Fruit fly (Drosophila melanogaster): ENCODE data around the gene Raf.

Raf gene

dm6 chrX:2321900-2322555, 26.8 kb downstream of the Raf start (continued):
- TF ChIP-seq gem (tag; optimal IDR thresholded peaks at IDR 0.05) = peak; percentile 62
- TF ChIP-seq CG5180 (GFP tag; optimal IDR thresholded peaks at IDR 0.05) = no peak
- TF ChIP-seq Deaf1 (tag; optimal IDR thresholded peaks at IDR 0.05) = no peak
- no peak for TF ChIP-seq CTCF (GFP tag; optimal IDR thresholded peaks at IDR 0.05)
- no peak for TF ChIP-seq Doc3 (GFP tag; IDR thresholded peaks at IDR 0.05; ENCODE audit: partially characterized antibody)
- TF ChIP-seq MESR4 (GFP tag; optimal IDR thresholded peaks at IDR 0.05) = no peak
- TF ChIP-seq gce (GFP tag; IDR thresholded peaks at IDR 0.05) = no peak; the same call in 2 of the 3 replicates
- no peak for TF ChIP-seq Lhr (GFP tag; optimal IDR thresholded peaks at IDR 0.05)
- TF ChIP-seq nerfin-1 (tag; optimal IDR thresholded peaks at IDR 0.05) = no peak
- peak; percentile 60 for TF ChIP-seq CG9609 (GFP tag; optimal IDR thresholded peaks at IDR 0.05)
- no peak for TF ChIP-seq oc (tag; optimal IDR thresholded peaks at IDR 0.05)
- TF ChIP-seq Fer2 (tag; optimal IDR thresholded peaks at IDR 0.05) = no peak
- peak; percentile 63 for TF ChIP-seq dysf (GFP tag; IDR thresholded peaks at IDR 0.05)
- TF ChIP-seq CG7928 (GFP tag; optimal IDR thresholded peaks at IDR 0.05) = no peak
- TF ChIP-seq Ptx1 (GFP tag; IDR thresholded peaks at IDR 0.05) = peak; percentile 69
- TF ChIP-seq CG13624 (GFP tag; optimal IDR thresholded peaks at IDR 0.05) = peak; percentile 45
- TF ChIP-seq inv (GFP tag; IDR thresholded peaks at IDR 0.05; ENCODE audit: partially characterized antibody) = no peak
- TF ChIP-seq ro (GFP tag; IDR thresholded peaks at IDR 0.05) = no peak
- peak; percentile 60 for TF ChIP-seq CG15269 (tag; optimal IDR thresholded peaks at IDR 0.05)
- peak; percentile 78 for TF ChIP-seq row (GFP tag; IDR thresholded peaks at IDR 0.05)
- peak; percentile 37 for TF ChIP-seq Fer1 (GFP tag; optimal IDR thresholded peaks at IDR 0.05)
- TF ChIP-seq CG11093 (GFP tag; IDR thresholded peaks at IDR 0.05) = no peak
- no peak for TF ChIP-seq CG34224 (GFP tag; IDR thresholded peaks at IDR 0.05; ENCODE audit: partially characterized antibody)
- TF ChIP-seq grau (tag; optimal IDR thresholded peaks at IDR 0.05) = peak; percentile 94
- no peak for TF ChIP-seq CG31224 (GFP tag; IDR thresholded peaks at IDR 0.05)
- TF ChIP-seq her (GFP tag; optimal IDR thresholded peaks at IDR 0.05) = peak; percentile 43
- peak; percentile 64; the same call in 1 of the 2 replicates for TF ChIP-seq chm (GFP tag; IDR thresholded peaks at IDR 0.05)
- no peak for TF ChIP-seq ash1 (GFP tag; optimal IDR thresholded peaks at IDR 0.05)
- peak; percentile 86 for TF ChIP-seq lbe (GFP tag; optimal IDR thresholded peaks at IDR 0.05)
- no peak for TF ChIP-seq CG12236 (GFP tag; optimal IDR thresholded peaks at IDR 0.05)
- peak; percentile 50 for TF ChIP-seq CG15514 (GFP tag; optimal IDR thresholded peaks at IDR 0.05)
- TF ChIP-seq CG10209 (GFP tag; optimal IDR thresholded peaks at IDR 0.05) = peak; percentile 22
- TF ChIP-seq Nf-YB (GFP tag; optimal IDR thresholded peaks at IDR 0.05) = peak; percentile 16
- no peak for TF ChIP-seq pros (GFP tag; optimal IDR thresholded peaks at IDR 0.05)
- peak; percentile 0 for TF ChIP-seq jing (GFP tag; optimal IDR thresholded peaks at IDR 0.05)
- peak; percentile 59 for TF ChIP-seq CG8944 (GFP tag; optimal IDR thresholded peaks at IDR 0.05)
- TF ChIP-seq Bteb2 (GFP tag; optimal IDR thresholded peaks at IDR 0.05) = peak; percentile 45
- 0 out of 2 replicates have a peak, but pooled peaks have one; percentile 25 for TF ChIP-seq gsb (GFP tag; IDR thresholded peaks at IDR 0.05)
- TF ChIP-seq Poxn (GFP tag; IDR thresholded peaks at IDR 0.05) = no peak
- no peak for TF ChIP-seq psq (GFP tag; optimal IDR thresholded peaks at IDR 0.05)
- TF ChIP-seq CrebB (tag; optimal IDR thresholded peaks at IDR 0.05) = no peak
- TF ChIP-seq Ets65A (GFP tag) = peak; percentile 91
- TF ChIP-seq CG6683 (GFP tag; optimal IDR thresholded peaks at IDR 0.05) = no peak
- TF ChIP-seq CG2120 (GFP tag; optimal IDR thresholded peaks at IDR 0.05) = peak; percentile 77
- TF ChIP-seq Xrp1 (GFP tag; IDR thresholded peaks at IDR 0.05) = peak; percentile 56
- peak; percentile 44 for TF ChIP-seq pnt (GFP tag; optimal IDR thresholded peaks at IDR 0.05)
- peak; percentile 23 for TF ChIP-seq phol (tag; optimal IDR thresholded peaks at IDR 0.05)
- no peak for TF ChIP-seq CG13296 (GFP tag; optimal IDR thresholded peaks at IDR 0.05)
- TF ChIP-seq CG1792 (GFP tag; optimal IDR thresholded peaks at IDR 0.05) = no peak
- TF ChIP-seq D19A (tag; optimal IDR thresholded peaks at IDR 0.05) = no peak
- TF ChIP-seq Dref (GFP tag; IDR thresholded peaks at IDR 0.05) = no peak
